Worm (Caenorhabditis elegans) whole organism, mixed stage, embryonic: ENCODE data around the gene kin-36.

Experiments used
- M03D4.4 ChIP-seq: sonication (generic microtip); optimal IDR thresholded peaks from 2 replicates; lab custom pipeline; 2017; ENCODE audit warnings: mild to moderate bottlenecking, missing genetic modification characterization, missing compliant biosample characterization
- bed-3 ChIP-seq: fragments of 200-800 bp; sonication (Bioruptor generic); optimal IDR thresholded peaks from 3 replicates; lab custom pipeline; 2018; ENCODE audit warnings: mild to moderate bottlenecking, missing genetic modification characterization, moderate library complexity, missing compliant biosample characterization
- blmp-1 ChIP-seq: fragments of 150-350 bp; optimal IDR thresholded peaks from 2 replicates; lab custom pipeline; 2014; ENCODE audit warnings: missing biosample characterization, missing genetic modification characterization
- ceh-39 ChIP-seq: fragments of 150-350 bp; optimal IDR thresholded peaks from 2 replicates; lab custom pipeline; 2014; ENCODE audit warnings: missing biosample characterization, missing genetic modification characterization
- ceh-43 ChIP-seq: fragments of 200-800 bp; sonication (Bioruptor generic); optimal IDR thresholded peaks from 2 replicates; lab custom pipeline; 2018; ENCODE audit warnings: mild to moderate bottlenecking, missing genetic modification characterization, moderate library complexity, missing compliant biosample characterization
- ceh-83 ChIP-seq: fragments of 200-800 bp; sonication (Bioruptor generic); optimal IDR thresholded peaks from 2 replicates; lab custom pipeline; 2018; ENCODE audit warnings: mild to moderate bottlenecking, missing genetic modification characterization, missing compliant biosample characterization
- ces-1 ChIP-seq: fragments of 150-350 bp; optimal IDR thresholded peaks from 2 replicates; lab custom pipeline; 2014; ENCODE audit warnings: missing biosample characterization, missing genetic modification reagents, missing genetic modification characterization
- cnd-1 ChIP-seq: fragments of 200-800 bp; sonication (Bioruptor generic); optimal IDR thresholded peaks from 2 replicates; lab custom pipeline; 2018; ENCODE audit warnings: mild to moderate bottlenecking, missing genetic modification characterization, missing compliant biosample characterization
- drap-1 ChIP-seq: fragments of 200-800 bp; sonication (Bioruptor generic); optimal IDR thresholded peaks from 3 replicates; lab custom pipeline; 2018; ENCODE audit warnings: mild to moderate bottlenecking, missing genetic modification characterization, missing compliant biosample characterization
- elt-3 ChIP-seq: fragments of 150-350 bp; optimal IDR thresholded peaks from 2 replicates; lab custom pipeline; 2014; ENCODE audit warnings: missing biosample characterization, missing genetic modification characterization
- flh-1 ChIP-seq: fragments of 200-800 bp; sonication (Bioruptor generic); optimal IDR thresholded peaks from 2 replicates; lab custom pipeline; 2018; ENCODE audit warnings: mild to moderate bottlenecking, missing genetic modification characterization, moderate library complexity, missing compliant biosample characterization
- ham-2 ChIP-seq: fragments of 200-800 bp; sonication (Bioruptor generic); optimal IDR thresholded peaks from 2 replicates; lab custom pipeline; 2018; ENCODE audit warnings: mild to moderate bottlenecking, missing genetic modification characterization, missing compliant biosample characterization
- hlh-1 ChIP-seq: fragments of 150-350 bp; optimal IDR thresholded peaks from 2 replicates; lab custom pipeline; 2014; ENCODE audit warnings: missing biosample characterization, missing genetic modification reagents, missing genetic modification characterization
- lin-13 ChIP-seq: fragments of 150-350 bp; optimal IDR thresholded peaks from 2 replicates; lab custom pipeline; 2014; ENCODE audit warnings: missing biosample characterization, missing genetic modification characterization
- lin-32 ChIP-seq: fragments of 200-800 bp; sonication (Bioruptor generic); optimal IDR thresholded peaks from 2 replicates; lab custom pipeline; 2018; ENCODE audit warnings: mild to moderate bottlenecking, missing genetic modification characterization, missing compliant biosample characterization
- lsy-2 ChIP-seq: fragments of 150-350 bp; optimal IDR thresholded peaks from 2 replicates; lab custom pipeline; 2014; ENCODE audit warnings: missing biosample characterization, missing genetic modification characterization
- mab-5 ChIP-seq: fragments of 150-350 bp; optimal IDR thresholded peaks from 2 replicates; lab custom pipeline; 2014; ENCODE audit warnings: missing biosample characterization, missing genetic modification characterization
- mep-1 ChIP-seq: fragments of 150-350 bp; optimal IDR thresholded peaks from 2 replicates; lab custom pipeline; 2017; ENCODE audit warnings: missing biosample characterization, missing genetic modification reagents, missing genetic modification characterization, inconsistent platforms
- mls-2 ChIP-seq: sonication (generic microtip); optimal IDR thresholded peaks from 2 replicates; lab custom pipeline; 2016; ENCODE audit warnings: mild to moderate bottlenecking, missing genetic modification characterization, moderate library complexity, missing compliant biosample characterization
- nhr-12 ChIP-seq: fragments of 150-350 bp; optimal IDR thresholded peaks from 2 replicates; lab custom pipeline; 2014; ENCODE audit warnings: missing biosample characterization, missing genetic modification characterization
- nhr-237 ChIP-seq: fragments of 150-350 bp; optimal IDR thresholded peaks from 2 replicates; lab custom pipeline; 2014; ENCODE audit warnings: missing biosample characterization, missing genetic modification characterization
- nhr-28 ChIP-seq: fragments of 150-350 bp; optimal IDR thresholded peaks from 2 replicates; lab custom pipeline; 2014; ENCODE audit warnings: missing biosample characterization, missing genetic modification characterization
- nhr-76 ChIP-seq: sonication (generic microtip); optimal IDR thresholded peaks from 2 replicates; lab custom pipeline; 2017; ENCODE audit warnings: missing biosample characterization, missing genetic modification characterization
- pha-4 ChIP-seq: fragments of 150-350 bp; optimal IDR thresholded peaks from 2 replicates; lab custom pipeline; 2018; ENCODE audit warnings: missing biosample characterization, missing genetic modification reagents, missing genetic modification characterization
- sem-2 ChIP-seq: fragments of 200-800 bp; sonication (Bioruptor generic); optimal IDR thresholded peaks from 2 replicates; lab custom pipeline; 2018; ENCODE audit warnings: mild to moderate bottlenecking, missing genetic modification characterization, missing compliant biosample characterization
- snpc-4 ChIP-seq: fragments of 150-350 bp; optimal IDR thresholded peaks from 2 replicates; lab custom pipeline; 2014; ENCODE audit warnings: missing biosample characterization, missing genetic modification characterization
- sptf-1 ChIP-seq: sonication (generic microtip); optimal IDR thresholded peaks from 2 replicates; lab custom pipeline; 2017; ENCODE audit warnings: mild to moderate bottlenecking, missing genetic modification characterization, moderate library complexity, missing compliant biosample characterization
- tbx-8 ChIP-seq: fragments of 200-800 bp; sonication (Bioruptor generic); optimal IDR thresholded peaks from 2 replicates; lab custom pipeline; 2018; ENCODE audit warnings: mild to moderate bottlenecking, missing genetic modification characterization, moderate library complexity, missing compliant biosample characterization
- unc-120 ChIP-seq: sonication (generic microtip); optimal IDR thresholded peaks from 2 replicates; lab custom pipeline; 2017; ENCODE audit warnings: missing genetic modification characterization, missing compliant biosample characterization; ENCODE audit not compliant: poor library complexity, severe bottlenecking
- unc-39 ChIP-seq: fragments of 150-350 bp; optimal IDR thresholded peaks from 2 replicates; lab custom pipeline; 2014; ENCODE audit warnings: missing biosample characterization, missing genetic modification characterization
- unc-62 ChIP-seq: fragments of 150-350 bp; optimal IDR thresholded peaks from 2 replicates; lab custom pipeline; 2014; ENCODE audit warnings: missing biosample characterization, missing genetic modification reagents, missing genetic modification characterization
- zip-8 ChIP-seq: fragments of 150-350 bp; optimal IDR thresholded peaks from 2 replicates; lab custom pipeline; 2014; ENCODE audit warnings: missing biosample characterization, missing genetic modification characterization
- ztf-11 ChIP-seq: fragments of 150-350 bp; optimal IDR thresholded peaks from 2 replicates; lab custom pipeline; 2014; ENCODE audit warnings: missing biosample characterization, missing genetic modification characterization

The kin-36 gene

DNA sequence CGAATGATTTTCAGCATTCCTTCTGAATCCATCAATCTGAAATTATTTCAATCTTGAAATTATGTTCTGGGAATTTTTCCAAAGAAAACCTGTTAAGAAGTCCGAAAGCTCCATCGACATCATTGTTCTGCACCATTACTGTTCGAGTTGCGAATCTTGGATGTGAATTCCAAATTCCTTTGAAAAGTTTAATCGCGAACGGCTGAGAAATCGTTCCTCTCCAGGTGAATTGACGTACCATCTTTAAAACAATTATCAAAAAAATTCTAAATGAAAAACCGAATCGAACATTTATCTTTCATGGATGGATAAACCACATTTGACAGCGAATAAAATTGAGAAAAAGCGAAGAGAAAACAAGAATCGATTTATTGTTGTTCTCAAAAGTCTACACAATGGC lies 19.5 kb upstream of the kin-36 start, which contains the start of gene mrps-21:
Gene mrps-21 (minus strand): TSS at position 241 of the 400 bp plus-strand sequence.
- no peak for TF ChIP-seq M03D4.4 (tag; lab: Kevin White, UChicago)
- no peak for TF ChIP-seq bed-3 (GFP tag; lab: Kevin White, UChicago)
- no peak for TF ChIP-seq cnd-1 (tag; lab: Kevin White, UChicago)
- no peak for TF ChIP-seq ceh-39
- TF ChIP-seq ztf-11 (tag; lab: Kevin White, UChicago) = no peak
- no peak for TF ChIP-seq ces-1
- TF ChIP-seq mls-2 = no peak
- no peak for TF ChIP-seq ham-2 (GFP tag; lab: Kevin White, UChicago)
- no peak for TF ChIP-seq nhr-237 (tag; lab: Kevin White, UChicago)
- TF ChIP-seq flh-1 = no peak
- TF ChIP-seq snpc-4 (tag; lab: Kevin White, UChicago) = no peak
- TF ChIP-seq nhr-76 (tag; lab: Kevin White, UChicago) = no peak
- no peak for TF ChIP-seq hlh-1 (tag; lab: Kevin White, UChicago)
- TF ChIP-seq zip-8 = no peak
- TF ChIP-seq mep-1 (tag; lab: Kevin White, UChicago) = no peak
- TF ChIP-seq nhr-12 (tag; lab: Kevin White, UChicago) = no peak
- no peak for TF ChIP-seq pha-4 (tag; lab: Kevin White, UChicago)
- TF ChIP-seq nhr-28 = no peak

DNA sequence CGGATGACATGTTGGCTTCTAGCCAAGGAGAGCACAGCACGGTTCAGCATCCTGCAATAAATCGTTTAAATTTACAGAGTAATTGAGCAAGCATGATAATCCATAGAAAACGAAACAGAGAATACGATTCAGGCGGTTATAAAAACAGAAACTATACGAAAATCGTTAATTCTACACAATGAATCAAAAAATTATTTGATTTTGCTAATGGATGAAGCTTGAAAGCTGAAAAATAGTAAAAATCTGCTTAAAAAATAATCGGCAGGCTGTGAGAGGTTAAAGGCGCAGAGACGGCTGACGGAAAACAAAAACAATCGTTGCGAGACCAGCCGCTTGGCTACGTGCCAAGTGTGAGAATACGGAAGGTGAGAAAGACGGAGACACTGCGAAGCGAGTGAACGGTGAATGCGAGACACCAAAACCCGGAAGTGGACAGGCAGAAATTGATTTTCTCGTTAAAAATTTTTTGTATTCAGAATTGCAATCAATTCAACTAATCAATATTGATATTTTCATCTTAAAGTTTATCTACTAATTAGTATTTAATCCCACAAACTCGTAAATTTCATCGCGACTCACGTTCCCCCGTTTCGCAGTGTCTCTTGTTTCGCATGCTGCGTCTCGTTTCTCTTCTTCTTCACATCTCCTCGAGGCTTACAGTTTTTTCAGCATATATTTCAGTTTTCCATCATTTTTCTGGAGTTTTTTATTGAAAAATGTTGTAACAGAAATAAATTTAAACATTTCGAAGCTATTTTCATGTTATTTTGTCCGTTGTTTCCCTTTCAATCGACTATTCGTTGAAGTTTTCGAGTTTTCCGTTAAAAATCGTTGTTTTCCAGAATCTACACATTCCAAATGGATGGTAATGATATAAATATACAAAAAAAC lies 18.4 kb upstream of the kin-36 start, which contains the start of the genes F29B9.11 and jmjd-1.2:
Gene F29B9.11 (minus strand): TSS at position 51 of the 891 bp plus-strand sequence.
Gene jmjd-1.2 (plus strand): TSS at position 841 of the 891 bp plus-strand sequence.
- TF ChIP-seq nhr-237 (tag; lab: Kevin White, UChicago) = peak; percentile 89
- peak; percentile 55 for TF ChIP-seq lin-32 (GFP tag; lab: Kevin White, UChicago)
- peak; percentile 48 for TF ChIP-seq sem-2 (GFP tag; lab: Kevin White, UChicago)
- peak; percentile 77 for TF ChIP-seq drap-1
- TF ChIP-seq ces-1 = peak; percentile 70
- TF ChIP-seq ztf-11 (tag; lab: Kevin White, UChicago) = no peak
- no peak for TF ChIP-seq blmp-1
- peak; percentile 77 for TF ChIP-seq mep-1 (tag; lab: Kevin White, UChicago)
- no peak for TF ChIP-seq M03D4.4 (tag; lab: Kevin White, UChicago)
- TF ChIP-seq hlh-1 (tag; lab: Kevin White, UChicago) = peak; percentile 22
- no peak for TF ChIP-seq nhr-28
- TF ChIP-seq ceh-83 (GFP tag; lab: Kevin White, UChicago) = peak; percentile 60
- TF ChIP-seq pha-4 (tag; lab: Kevin White, UChicago) = peak; percentile 28
- no peak for TF ChIP-seq unc-62 (GFP tag; lab: Kevin White, UChicago)
- peak; percentile 57 for TF ChIP-seq tbx-8
- peak; percentile 5 for TF ChIP-seq ceh-43 (GFP tag; lab: Kevin White, UChicago)
- peak; percentile 75 for TF ChIP-seq lin-13
- TF ChIP-seq unc-120 (tag; lab: Kevin White, UChicago) = peak; percentile 30
- peak; percentile 80 for TF ChIP-seq sptf-1 (tag; lab: Kevin White, UChicago)
- peak; percentile 34 for TF ChIP-seq ceh-39
- TF ChIP-seq bed-3 (GFP tag; lab: Kevin White, UChicago) = peak; percentile 47
- peak; percentile 75 for TF ChIP-seq cnd-1 (tag; lab: Kevin White, UChicago)
- TF ChIP-seq ham-2 (GFP tag; lab: Kevin White, UChicago) = peak; percentile 61
- TF ChIP-seq mls-2 = peak; percentile 77
- peak; percentile 68 for TF ChIP-seq lsy-2 (tag; lab: Kevin White, UChicago)

DNA sequence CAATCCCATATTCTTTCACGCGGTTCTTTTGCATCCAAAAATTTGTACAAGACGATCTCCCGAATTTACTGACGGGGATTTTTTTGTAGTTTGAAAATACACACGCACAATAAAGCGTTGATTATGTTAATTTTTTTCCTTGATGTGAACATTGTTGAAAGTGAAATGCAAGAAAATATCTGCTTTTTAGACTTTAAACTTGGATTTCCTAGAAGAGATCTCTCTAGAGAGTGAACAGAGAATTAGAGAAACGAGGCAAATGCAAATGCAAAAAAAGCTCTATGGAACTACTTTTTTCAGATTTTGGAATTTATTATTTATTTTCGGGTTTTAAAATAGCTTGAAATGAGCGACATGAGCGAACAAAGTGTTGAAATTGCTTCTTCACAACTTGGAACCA lies 13.7 kb upstream of the kin-36 start, which contains the start of gene F29B9.1:
Gene F29B9.1 (plus strand): TSS at position 301 of the 400 bp plus-strand sequence.
- no peak for TF ChIP-seq bed-3 (GFP tag; lab: Kevin White, UChicago)
- TF ChIP-seq unc-39 (tag; lab: Kevin White, UChicago) = no peak
- TF ChIP-seq nhr-28 = no peak
- TF ChIP-seq tbx-8 = no peak
- TF ChIP-seq elt-3 (tag; lab: Kevin White, UChicago) = no peak
- no peak for TF ChIP-seq ces-1
- no peak for TF ChIP-seq hlh-1 (tag; lab: Kevin White, UChicago)
- no peak for TF ChIP-seq lin-13
- TF ChIP-seq nhr-237 (tag; lab: Kevin White, UChicago) = no peak
- TF ChIP-seq unc-120 (tag; lab: Kevin White, UChicago) = no peak
- no peak for TF ChIP-seq mab-5 (tag; lab: Kevin White, UChicago)
- TF ChIP-seq ceh-83 (GFP tag; lab: Kevin White, UChicago) = no peak
- TF ChIP-seq nhr-76 (tag; lab: Kevin White, UChicago) = no peak
- no peak for TF ChIP-seq ztf-11 (tag; lab: Kevin White, UChicago)
- TF ChIP-seq mls-2 = no peak
- no peak for TF ChIP-seq drap-1
